Fruit fly (Drosophila melanogaster) whole organism, embryonic: ENCODE results near the gene Or65a.

Source experiments
- Awh ChIP-seq: fragments of 200-800 bp; sonication (Bioruptor generic); IDR thresholded peaks from 2 replicates; pipeline ENCODE4, ENCODE4 v1.3.6; 2022; ENCODE audit warnings: missing biosample characterization, missing genetic modification characterization
- B-H2 ChIP-seq: fragments of 200-800 bp; sonication (Bioruptor generic); optimal IDR thresholded peaks from 2 replicates; lab custom pipeline; 2018; ENCODE audit warnings: missing biosample characterization, mild to moderate bottlenecking, missing genetic modification characterization
- CG12071 ChIP-seq: fragments of 200-800 bp; sonication (Bioruptor generic); optimal IDR thresholded peaks from 3 replicates; lab custom pipeline; 2018; ENCODE audit warnings: missing biosample characterization, mild to moderate bottlenecking, missing genetic modification characterization
- CG12744 ChIP-seq: fragments of 200-800 bp; sonication (Bioruptor generic); optimal IDR thresholded peaks from 2 replicates; lab custom pipeline; 2016; ENCODE audit warnings: missing biosample characterization, missing genetic modification characterization
- CG1603 ChIP-seq: fragments of 200-800 bp; sonication (Bioruptor generic); optimal IDR thresholded peaks from 2 replicates; lab custom pipeline; 2019; ENCODE audit warnings: missing biosample characterization, mild to moderate bottlenecking, missing genetic modification characterization, moderate library complexity
- CG18262 ChIP-seq: fragments of 200-800 bp; optimal IDR thresholded peaks from 3 replicates; lab custom pipeline; 2019; ENCODE audit warnings: missing biosample characterization, mild to moderate bottlenecking, missing genetic modification characterization, moderate library complexity
- CG30403 ChIP-seq: fragments of 200-800 bp; sonication (Bioruptor generic); optimal IDR thresholded peaks from 3 replicates; lab custom pipeline; 2016; ENCODE audit warnings: missing biosample characterization, missing genetic modification characterization
- CG30431 ChIP-seq: fragments of 200-800 bp; sonication (Bioruptor generic); optimal IDR thresholded peaks from 2 replicates; lab custom pipeline; 2017; ENCODE audit warnings: missing biosample characterization, missing genetic modification characterization
- CG4360 ChIP-seq: fragments of 200-800 bp; sonication (Bioruptor generic); IDR thresholded peaks from 2 replicates; pipeline ENCODE4 v1.3.6; 2022; ENCODE audit warnings: missing biosample characterization, missing genetic modification characterization
- CG4404 ChIP-seq: fragments of 200-800 bp; sonication (Bioruptor generic); IDR thresholded peaks from 2 replicates; pipeline ENCODE4 v1.3.6; 2022; ENCODE audit warnings: missing biosample characterization, missing genetic modification characterization
- CG9817 ChIP-seq: fragments of 200-800 bp; sonication (Bioruptor generic); optimal IDR thresholded peaks from 2 replicates; lab custom pipeline; 2018; ENCODE audit warnings: missing biosample characterization, mild to moderate bottlenecking, missing genetic modification characterization, moderate library complexity
- Chrac-16 ChIP-seq: fragments of 200-800 bp; sonication (Bioruptor generic); optimal IDR thresholded peaks from 3 replicates; lab custom pipeline; 2016; ENCODE audit warnings: missing biosample characterization, missing genetic modification characterization
- CkIIα-i1 ChIP-seq: fragments of 200-800 bp; sonication (Bioruptor generic); IDR thresholded peaks from 2 replicates; pipeline ENCODE4 v1.3.6; 2022; ENCODE audit warnings: missing biosample characterization, missing genetic modification characterization
- Doc2 ChIP-seq: fragments of 200-800 bp; sonication (Bioruptor generic); IDR thresholded peaks from 2 replicates; pipeline ENCODE4 v1.3.6; 2022; ENCODE audit warnings: missing biosample characterization, missing genetic modification characterization
- Dref ChIP-seq: fragments of 200-800 bp; sonication (Bioruptor generic); IDR thresholded peaks from 2 replicates; pipeline ENCODE4 v1.3.6; 2022; ENCODE audit warnings: missing biosample characterization, missing genetic modification characterization
- Drgx ChIP-seq: fragments of 200-800 bp; sonication (Bioruptor generic); IDR thresholded peaks from 2 replicates; pipeline ENCODE4 v1.3.6; 2022; ENCODE audit warnings: missing biosample characterization, missing genetic modification characterization
- HLH4C ChIP-seq: fragments of 200-800 bp; sonication (Bioruptor generic); IDR thresholded peaks from 3 replicates; pipeline ENCODE4 v1.3.6; 2022; ENCODE audit warnings: missing biosample characterization, missing genetic modification characterization; ENCODE audit not compliant: partially characterized antibody
- Med ChIP-seq: fragments of 200-800 bp; sonication (Bioruptor generic); peaks from one replicate; lab custom pipeline; 2016; ENCODE audit warnings: missing biosample characterization, missing genetic modification characterization, mild to moderate bottlenecking, inconsistent platforms, moderate library complexity
- NFAT ChIP-seq: fragments of 200-800 bp; sonication (Bioruptor generic); IDR thresholded peaks from 2 replicates; pipeline ENCODE4 v1.3.6; 2022; ENCODE audit warnings: missing biosample characterization, missing genetic modification characterization
- Ssrp ChIP-seq: fragments of 200-800 bp; sonication (Bioruptor generic); optimal IDR thresholded peaks from 2 replicates; lab custom pipeline; 2018; ENCODE audit warnings: missing biosample characterization, mild to moderate bottlenecking, missing genetic modification characterization, moderate library complexity
- Xrp1 ChIP-seq: fragments of 200-800 bp; sonication (Bioruptor generic); IDR thresholded peaks from 2 replicates; pipeline ENCODE4 v1.3.6; 2022; ENCODE audit warnings: missing biosample characterization, missing genetic modification characterization
- abd-A ChIP-seq: fragments of 200-800 bp; sonication (Bioruptor generic); optimal IDR thresholded peaks from 3 replicates; lab custom pipeline; 2019; ENCODE audit warnings: missing biosample characterization, mild to moderate bottlenecking, missing genetic modification characterization, moderate library complexity
- ap ChIP-seq: fragments of 200-800 bp; sonication (Bioruptor generic); IDR thresholded peaks from 2 replicates; pipeline ENCODE4 v1.3.6; 2022; ENCODE audit warnings: missing biosample characterization, missing genetic modification characterization
- ara ChIP-seq: fragments of 200-800 bp; sonication (Bioruptor generic); IDR thresholded peaks from 2 replicates; pipeline ENCODE4 v1.3.6; 2022; ENCODE audit warnings: missing biosample characterization, missing genetic modification characterization
- bigmax ChIP-seq: fragments of 200-800 bp; sonication (Bioruptor generic); optimal IDR thresholded peaks from 2 replicates; lab custom pipeline; 2018; ENCODE audit warnings: missing biosample characterization, mild to moderate bottlenecking, missing genetic modification characterization
- bsh ChIP-seq, 2 experiments: fragments of 200-800 bp; sonication (Bioruptor generic); optimal IDR thresholded peaks; 2 replicates each; lab custom pipeline; 2017 to 2018; ENCODE audit warnings: mild to moderate bottlenecking in 2 of 2, missing biosample characterization in 2 of 2, missing genetic modification characterization in 2 of 2, moderate library complexity in 1 of 2
- chinmo ChIP-seq: fragments of 200-800 bp; sonication (Bioruptor generic); IDR thresholded peaks from 4 replicates; pipeline ENCODE4 v1.3.6; 2022; ENCODE audit warnings: missing biosample characterization, missing genetic modification characterization; ENCODE audit not compliant: partially characterized antibody
- corto ChIP-seq: fragments of 200-800 bp; sonication (Bioruptor generic); optimal IDR thresholded peaks from 2 replicates; lab custom pipeline; 2016; ENCODE audit warnings: missing biosample characterization, mild to moderate bottlenecking, missing genetic modification characterization, moderate library complexity
- cwo ChIP-seq: fragments of 200-800 bp; sonication (Bioruptor generic); optimal IDR thresholded peaks from 3 replicates; lab custom pipeline; 2017; ENCODE audit warnings: missing biosample characterization, missing genetic modification characterization, mild to moderate bottlenecking, moderate library complexity, missing genetic modification reagents
- dm ChIP-seq: fragments of 200-800 bp; sonication (Bioruptor generic); optimal IDR thresholded peaks from 3 replicates; lab custom pipeline; 2016; ENCODE audit warnings: missing biosample characterization, missing genetic modification characterization
- fd64A ChIP-seq: fragments of 200-800 bp; sonication (Bioruptor generic); optimal IDR thresholded peaks from 3 replicates; lab custom pipeline; 2018; ENCODE audit warnings: missing biosample characterization, mild to moderate bottlenecking, missing genetic modification characterization
- gem ChIP-seq: fragments of 200-800 bp; sonication (Bioruptor generic); optimal IDR thresholded peaks from 2 replicates; lab custom pipeline; 2019; ENCODE audit warnings: missing biosample characterization, mild to moderate bottlenecking, missing genetic modification characterization, moderate library complexity
- kah ChIP-seq: fragments of 200-800 bp; sonication (Bioruptor generic); optimal IDR thresholded peaks from 2 replicates; lab custom pipeline; 2018; ENCODE audit warnings: missing biosample characterization, mild to moderate bottlenecking, missing genetic modification characterization
- kni ChIP-seq: fragments of 200-800 bp; sonication (Bioruptor generic); optimal IDR thresholded peaks from 3 replicates; lab custom pipeline; 2017; ENCODE audit warnings: mild to moderate bottlenecking, missing biosample characterization, missing genetic modification reagents, missing genetic modification characterization
- lbe ChIP-seq: fragments of 200-800 bp; sonication (Bioruptor generic); optimal IDR thresholded peaks from 2 replicates; lab custom pipeline; 2016; ENCODE audit warnings: missing biosample characterization, mild to moderate bottlenecking, missing genetic modification characterization
- lilli ChIP-seq: fragments of 200-800 bp; sonication (Bioruptor generic); optimal IDR thresholded peaks from 3 replicates; lab custom pipeline; 2016; ENCODE audit warnings: missing biosample characterization, missing genetic modification characterization
- nom ChIP-seq: fragments of 200-800 bp; sonication (Bioruptor generic); optimal IDR thresholded peaks from 2 replicates; lab custom pipeline; 2017; ENCODE audit warnings: missing biosample characterization, missing genetic modification characterization, mild to moderate bottlenecking, moderate library complexity, missing genetic modification reagents
- odd ChIP-seq: fragments of 200-800 bp; sonication (Bioruptor generic); optimal IDR thresholded peaks from 2 replicates; lab custom pipeline; 2017; ENCODE audit warnings: missing biosample characterization, mild to moderate bottlenecking, missing genetic modification characterization
- org-1 ChIP-seq: fragments of 200-800 bp; sonication (Bioruptor generic); optimal IDR thresholded peaks from 2 replicates; lab custom pipeline; 2017; ENCODE audit warnings: missing biosample characterization, missing genetic modification characterization
- pita ChIP-seq: fragments of 200-800 bp; sonication (Bioruptor generic); optimal IDR thresholded peaks from 2 replicates; lab custom pipeline; 2017; ENCODE audit warnings: missing biosample characterization, mild to moderate bottlenecking, missing genetic modification characterization
- prd ChIP-seq, 3 experiments: fragments of >200 bp in 2 of 3; fragments of 200-800 bp in 1 of 3; sonication (Bioruptor generic) in 1 of 3; optimal IDR thresholded peaks in 2 of 3; IDR thresholded peaks in 1 of 3; 2 replicates in 2 of 3; 3 replicates in 1 of 3; pipeline versions ENCODE4 v1.3.6 to Lab custom; 2017 to 2022; ENCODE audit warnings: missing biosample characterization in 1 of 3, missing genetic modification characterization in 1 of 3
- pum ChIP-seq: fragments of 200-800 bp; sonication (Bioruptor generic); optimal IDR thresholded peaks from 2 replicates; lab custom pipeline; 2016; ENCODE audit warnings: missing biosample characterization, missing genetic modification characterization
- sd ChIP-seq: fragments of 200-800 bp; sonication (Bioruptor generic); optimal IDR thresholded peaks from 3 replicates; lab custom pipeline; 2018; ENCODE audit warnings: missing biosample characterization, mild to moderate bottlenecking, missing genetic modification characterization, moderate library complexity
- slbo ChIP-seq: fragments of 200-800 bp; sonication (Bioruptor generic); IDR thresholded peaks from 2 replicates; pipeline ENCODE4 v1.3.6; 2022; ENCODE audit warnings: missing biosample characterization, missing genetic modification characterization
- so ChIP-seq: fragments of 200-800 bp; sonication (Bioruptor generic); IDR thresholded peaks from 3 replicates; pipeline ENCODE4 v1.3.6; 2022; ENCODE audit warnings: missing biosample characterization, missing genetic modification characterization
- sr ChIP-seq: fragments of 200-800 bp; sonication (Bioruptor generic); IDR thresholded peaks from 3 replicates; pipeline ENCODE4 v1.3.6; 2022; ENCODE audit warnings: missing biosample characterization, missing genetic modification characterization
- z ChIP-seq: fragments of 200-800 bp; sonication (Bioruptor generic); IDR thresholded peaks from 3 replicates; pipeline ENCODE4 v1.3.6; 2022; ENCODE audit warnings: missing biosample characterization, missing genetic modification characterization
- zfh1 ChIP-seq: fragments of 200-800 bp; sonication (Bioruptor generic); IDR thresholded peaks from 3 replicates; pipeline ENCODE4 v1.3.6; 2022; ENCODE audit warnings: missing biosample characterization, missing genetic modification characterization

The Or65a gene

dm6 chr3L:6363626-6364025 lies 43.2 kb downstream of the Or65a start:
- TF ChIP-seq pita (GFP tag; lab: Kevin White, UChicago), result no peak
- peak; percentile 17 for TF ChIP-seq CG1603 (tag; lab: Kevin White, UChicago)
- TF ChIP-seq zfh1 (GFP tag; lab: Robert Waterston, UW), result 0 out of 3 replicates have a peak, but pooled peaks have one; percentile 34
- TF ChIP-seq CG9817, result no peak
- TF ChIP-seq ap (GFP tag; lab: Robert Waterston, UW), result no peak
- TF ChIP-seq nom (GFP tag; lab: Kevin White, UChicago), result peak; percentile 19
- peak; percentile 67 for TF ChIP-seq Drgx (GFP tag; lab: Robert Waterston, UW)
- TF ChIP-seq lbe (GFP tag; lab: Kevin White, UChicago), result peak; percentile 50
- peak; percentile 45 for TF ChIP-seq corto (GFP tag; lab: Kevin White, UChicago)
- no peak for TF ChIP-seq Chrac-16 (GFP tag; lab: Kevin White, UChicago)
- peak; percentile 42 for TF ChIP-seq Med (GFP tag; lab: Kevin White, UChicago)
- no peak for TF ChIP-seq pum (GFP tag; lab: Kevin White, UChicago)
- TF ChIP-seq bsh (GFP tag; optimal IDR thresholded peaks at IDR 0.05; lab: Kevin White, UChicago), result peak in 1 of 2 experiments; percentile 24
- TF ChIP-seq, all 482 proteins: peak for 8

dm6 chr3L:6364217-6364616 lies 43.8 kb downstream of the Or65a start:
- TF ChIP-seq CG18262 (tag; lab: Kevin White, UChicago) (no peak), CG30403 (GFP tag; lab: Kevin White, UChicago) (no peak), Xrp1 (GFP tag; lab: Robert Waterston, UW) (0 out of 2 replicates have a peak, but pooled peaks have one; percentile 25), zfh1 (GFP tag; lab: Robert Waterston, UW) (0 out of 3 replicates have a peak, but pooled peaks have one; percentile 33), pum (GFP tag; lab: Kevin White, UChicago) (no peak), sd (tag; lab: Kevin White, UChicago) (no peak), CG4360 (GFP tag; lab: Robert Waterston, UW) (no peak), CG4404 (GFP tag; lab: Robert Waterston, UW) (peak; percentile 19; the same call in 1 of the 2 replicates), kah (GFP tag; lab: Kevin White, UChicago) (no peak), Doc2 (GFP tag; lab: Robert Waterston, UW) (no peak), z (GFP tag; lab: Robert Waterston, UW) (no peak), chinmo (GFP tag; lab: Robert Waterston, UW) (no peak), fd64A (no peak), bigmax (GFP tag; lab: Kevin White, UChicago) (no peak), dm (GFP tag; lab: Kevin White, UChicago) (no peak), abd-A (no peak), Dref (GFP tag; lab: Robert Waterston, UW) (no peak), prd (optimal IDR thresholded peaks at IDR 0.05; lab: Kevin White, UChicago) (no peak), prd (GFP tag; IDR thresholded peaks at IDR 0.05; lab: Robert Waterston, UW) (peak; percentile 43; the same call in 2 of the 3 replicates), cwo (GFP tag; lab: Kevin White, UChicago) (no peak), odd (no peak), B-H2 (no peak), so (GFP tag; lab: Robert Waterston, UW) (0 out of 3 replicates have a peak, but pooled peaks have one; percentile 18), HLH4C (no peak), Ssrp (tag; lab: Kevin White, UChicago) (no peak), NFAT (GFP tag; lab: Robert Waterston, UW) (no peak), lilli (GFP tag; lab: Kevin White, UChicago) (no peak), gem (tag; lab: Kevin White, UChicago) (peak; percentile 20), CkIIα-i1 (GFP tag; lab: Robert Waterston, UW) (no peak), Awh (GFP tag; lab: Robert Waterston, UW) (0 out of 2 replicates have a peak, but pooled peaks have one; percentile 27), org-1 (GFP tag; lab: Kevin White, UChicago) (no peak), CG30431 (GFP tag; lab: Kevin White, UChicago) (no peak), ara (0 out of 2 replicates have a peak, but pooled peaks have one; percentile 47), CG12744 (GFP tag; lab: Kevin White, UChicago) (no peak), CG12071 (GFP tag; lab: Kevin White, UChicago) (no peak), kni (GFP tag; lab: Kevin White, UChicago) (no peak), sr (no peak), slbo (GFP tag; lab: Robert Waterston, UW) (0 out of 2 replicates have a peak, but pooled peaks have one; percentile 5)
